Worm (Caenorhabditis elegans): ENCODE results near the gene srz-96.

The srz-96 gene

DNA sequence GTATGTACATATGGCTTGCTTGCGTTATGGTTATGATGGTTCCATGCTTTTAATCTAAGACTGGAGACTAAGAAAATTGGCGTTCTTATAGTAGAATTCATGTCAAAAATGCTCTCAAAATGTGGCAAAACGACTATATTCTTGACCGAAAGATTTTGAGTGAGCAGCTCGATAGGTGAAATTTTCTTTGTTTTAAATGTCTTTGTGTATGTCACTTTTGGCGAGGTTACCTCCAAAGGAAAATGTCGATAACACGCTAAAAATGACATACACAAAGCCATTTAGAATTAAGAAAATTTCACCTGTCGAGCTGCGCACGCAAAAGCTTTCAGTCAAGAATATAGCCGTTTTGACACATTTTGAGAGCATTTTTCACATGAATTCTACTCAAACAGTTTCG is 31.6 kb upstream of the srz-96 start, which contains the start of gene srz-66:
Gene srz-66 (minus strand): TSS at position 101 of the 400 bp plus-strand sequence.
- TF ChIP-seq ctbp-1 (GFP tag; IDR thresholded peaks at IDR 0.05) (no peak), madf-9 (GFP tag; conservative IDR thresholded peaks at IDR 0.05) (no peak), unc-62 (GFP tag; optimal IDR thresholded peaks at IDR 0.05 in 1 of 2) (no peak), unc-62 (tag; optimal IDR thresholded peaks at IDR 0.05) (no peak), F26F4.8 (GFP tag; conservative IDR thresholded peaks at IDR 0.05) (no peak), nhr-11 (tag; optimal IDR thresholded peaks at IDR 0.05) (no peak), zip-2 (tag; optimal IDR thresholded peaks at IDR 0.05) (no peak), lir-3 (tag; optimal IDR thresholded peaks at IDR 0.05) (no peak), madf-5 (GFP tag; IDR thresholded peaks at IDR 0.05) (no peak), spr-1 (tag; optimal IDR thresholded peaks at IDR 0.05) (no peak), egl-27 (tag; optimal IDR thresholded peaks at IDR 0.05) (no peak), nhr-102 (tag; optimal IDR thresholded peaks at IDR 0.05) (no peak), aly-2 (tag; optimal IDR thresholded peaks at IDR 0.05) (no peak), T20F7.1 (GFP tag; optimal IDR thresholded peaks at IDR 0.05) (no peak), hlh-30 (tag; optimal IDR thresholded peaks at IDR 0.05; ENCODE audit: insufficient read depth) (no peak), php-3 (GFP tag; IDR thresholded peaks at IDR 0.05) (no peak), nhr-77 (tag; optimal IDR thresholded peaks at IDR 0.05) (no peak), cey-2 (tag; optimal IDR thresholded peaks at IDR 0.05; ENCODE audit: borderline replicate concordance, insufficient read depth) (no peak)

DNA sequence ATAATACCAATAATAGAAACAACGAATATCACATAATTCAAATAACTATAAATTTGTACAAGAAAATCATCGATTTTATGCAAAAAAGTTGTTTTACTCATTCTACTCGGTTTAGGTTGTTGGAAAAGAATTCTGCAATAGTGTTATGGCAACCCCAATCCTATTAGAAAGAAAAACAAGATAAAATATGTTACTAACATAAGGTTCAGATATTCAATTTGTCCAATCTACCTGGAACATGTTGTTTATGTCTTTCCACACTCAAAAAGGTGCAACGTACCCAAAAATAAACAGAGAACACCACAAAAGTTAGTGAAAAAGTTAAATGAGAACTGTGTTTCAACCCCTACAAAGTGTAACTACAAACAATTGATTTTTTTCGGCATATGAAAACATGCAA is 28.2 kb upstream of the srz-96 start, which contains the start of gene srw-51:
Gene srw-51 (minus strand): TSS at position 101 of the 400 bp plus-strand sequence.
- TF ChIP-seq tag-97 (GFP tag; IDR thresholded peaks at IDR 0.05) (no peak), skn-1 (tag; optimal IDR thresholded peaks at IDR 0.05) (no peak), nhr-6 (tag; optimal IDR thresholded peaks at IDR 0.05) (no peak), F44E2.7 (GFP tag; IDR thresholded peaks at IDR 0.05) (no peak), mep-1 (tag; optimal IDR thresholded peaks at IDR 0.05) (no peak), zip-11 (GFP tag; IDR thresholded peaks at IDR 0.05) (no peak), D1046.2 (GFP tag; IDR thresholded peaks at IDR 0.05) (no peak), spr-3 (GFP tag; optimal IDR thresholded peaks at IDR 0.05) (no peak), R02D3.7 (tag; optimal IDR thresholded peaks at IDR 0.05) (no peak), duxl-1 (tag; optimal IDR thresholded peaks at IDR 0.05; ENCODE audit: poor library complexity) (no peak), ztf-7 (tag; optimal IDR thresholded peaks at IDR 0.05) (no peak)

DNA sequence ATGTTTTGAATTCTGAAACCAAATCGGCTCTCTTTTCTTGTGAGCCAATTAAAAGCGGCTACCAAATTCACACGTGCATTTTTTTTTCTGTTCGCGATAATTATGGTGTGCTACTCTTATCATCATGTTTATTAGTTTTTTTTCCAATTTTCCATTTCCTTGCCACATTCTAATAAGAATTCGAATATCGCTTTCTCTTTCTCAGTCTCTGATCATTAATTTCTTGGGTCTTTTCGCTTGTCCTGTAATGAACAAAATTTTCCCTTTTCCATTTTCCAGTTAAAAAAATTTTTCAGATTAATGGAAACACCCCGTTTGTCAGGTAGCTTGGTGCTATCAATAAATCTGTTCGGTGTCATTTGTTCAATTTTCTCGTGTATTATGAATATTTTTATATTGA is 27.5 kb upstream of the srz-96 start, which contains the start of gene srbc-26:
Gene srbc-26 (plus strand): TSS at position 301 of the 400 bp plus-strand sequence.
- no peak for TF ChIP-seq cey-2 (tag; optimal IDR thresholded peaks at IDR 0.05; ENCODE audit: borderline replicate concordance, insufficient read depth)
- no peak for TF ChIP-seq Y105C5A.15 (GFP tag; IDR thresholded peaks at IDR 0.05)
- no peak for TF ChIP-seq lin-38 (GFP tag; IDR thresholded peaks at IDR 0.05)
- TF ChIP-seq saeg-2 (GFP tag; IDR thresholded peaks at IDR 0.05) = no peak

DNA sequence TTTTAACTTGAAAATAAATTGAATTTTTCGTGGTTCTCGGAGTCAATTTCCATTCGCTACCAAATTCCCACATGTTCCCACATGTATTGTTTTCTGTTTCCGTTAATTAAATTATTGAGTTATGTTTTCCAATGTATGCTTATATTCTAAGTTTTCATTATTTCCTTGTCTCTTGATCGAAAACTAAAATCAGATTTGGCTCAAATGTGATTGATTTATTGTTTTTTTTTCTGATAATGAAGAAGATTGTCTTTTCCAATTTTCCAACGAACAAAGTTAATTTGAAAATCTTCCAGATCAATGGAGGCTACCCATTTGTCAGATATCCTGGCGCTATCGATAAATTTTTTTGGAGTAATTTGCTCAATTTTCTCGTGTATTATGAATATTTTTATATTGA is 25.3 kb upstream of the srz-96 start, which contains the start of gene srbc-25:
Gene srbc-25 (plus strand): TSS at position 301 of the 400 bp plus-strand sequence.
- TF ChIP-seq snpc-4 (tag; optimal IDR thresholded peaks at IDR 0.05) = no peak
- no peak for TF ChIP-seq Y75B8A.6 (GFP tag; IDR thresholded peaks at IDR 0.05)
- no peak for TF ChIP-seq ZK337.2 (GFP tag; IDR thresholded peaks at IDR 0.05)
- TF ChIP-seq ceh-44 (GFP tag; IDR thresholded peaks at IDR 0.05) = no peak
- no peak for TF ChIP-seq T26A8.4 (GFP tag; IDR thresholded peaks at IDR 0.05)
- no peak for TF ChIP-seq pha-4 (GFP tag; IDR thresholded peaks at IDR 0.05)
- TF ChIP-seq pha-4 (tag; optimal IDR thresholded peaks at IDR 0.05) = no peak
- no peak for TF ChIP-seq mes-2 (tag; optimal IDR thresholded peaks at IDR 0.05; ENCODE audit: poor library complexity, severe bottlenecking)
- no peak for TF ChIP-seq skn-1 (tag; optimal IDR thresholded peaks at IDR 0.05)
- no peak for TF ChIP-seq fos-1 (tag; optimal IDR thresholded peaks at IDR 0.05)
- no peak for TF ChIP-seq mxl-2 (GFP tag; conservative IDR thresholded peaks at IDR 0.05)
- no peak for TF ChIP-seq php-3 (GFP tag; IDR thresholded peaks at IDR 0.05)
- TF ChIP-seq ztf-7 (tag; optimal IDR thresholded peaks at IDR 0.05) = no peak
- no peak for TF ChIP-seq nhr-11 (tag; optimal IDR thresholded peaks at IDR 0.05)
- TF ChIP-seq duxl-1 (tag; optimal IDR thresholded peaks at IDR 0.05; ENCODE audit: poor library complexity) = no peak
- no peak for TF ChIP-seq R02D3.7 (tag; optimal IDR thresholded peaks at IDR 0.05)
